Worm (Caenorhabditis elegans): Measurements from ENCODE around the gene spe-17.
A peak's percentile ranks its signal among the peaks of the same experiment; 100 is the strongest.

The spe-17 gene

ce11 chrIV:12047552-12048347 is 34.5 kb downstream of the spe-17 start, which contains the start of gene T12G3.4:
TSS of gene T12G3.4 (plus strand) at chrIV:12048256.
- TF ChIP-seq daf-12 (tag; optimal IDR thresholded peaks at IDR 0.05) (no peak), pha-4 (tag; optimal IDR thresholded peaks at IDR 0.05) (peak; percentile 90)

ce11 chrIV:12051049-12051792 is 38.0 kb downstream of the spe-17 start, which contains the start of the genes bre-5 and spt-5:
TSS of gene bre-5 (minus strand) at chrIV:12051215.
TSS of gene spt-5 (plus strand) at chrIV:12051491.
- TF ChIP-seq nhr-28 (tag; optimal IDR thresholded peaks at IDR 0.05): no peak
- TF ChIP-seq nhr-23 (tag; optimal IDR thresholded peaks at IDR 0.05): peak; percentile 21
- peak; percentile 35 for TF ChIP-seq ceh-28 (tag; optimal IDR thresholded peaks at IDR 0.05)
- no peak for TF ChIP-seq zag-1 (tag; optimal IDR thresholded peaks at IDR 0.05)
- no peak for TF ChIP-seq nhr-12 (tag; optimal IDR thresholded peaks at IDR 0.05)
- peak; percentile 36 for TF ChIP-seq lin-15B (tag; optimal IDR thresholded peaks at IDR 0.05)
- TF ChIP-seq lin-39 (tag; optimal IDR thresholded peaks at IDR 0.05): no peak
- no peak for TF ChIP-seq nhr-237 (tag; optimal IDR thresholded peaks at IDR 0.05)
- TF ChIP-seq nhr-43 (tag; optimal IDR thresholded peaks at IDR 0.05; ENCODE audit: poor library complexity, severe bottlenecking): no peak
- no peak for TF ChIP-seq nhr-76 (tag; optimal IDR thresholded peaks at IDR 0.05)
- TF ChIP-seq ama-1 (optimal IDR thresholded peaks at IDR 0.05): no peak
- no peak for TF ChIP-seq pqm-1 (tag; optimal IDR thresholded peaks at IDR 0.05)
- no peak for TF ChIP-seq tbx-2 (tag; optimal IDR thresholded peaks at IDR 0.05)
- TF ChIP-seq R02D3.7 (tag; optimal IDR thresholded peaks at IDR 0.05): no peak
- TF ChIP-seq ceh-9 (tag; optimal IDR thresholded peaks at IDR 0.05): no peak
- no peak for TF ChIP-seq snpc-4 (tag; optimal IDR thresholded peaks at IDR 0.05)
- no peak for TF ChIP-seq elt-3 (tag; optimal IDR thresholded peaks at IDR 0.05)
- no peak for TF ChIP-seq aly-2 (tag; optimal IDR thresholded peaks at IDR 0.05)
- peak; percentile 64 for TF ChIP-seq pha-4 (tag; optimal IDR thresholded peaks at IDR 0.05)
- TF ChIP-seq hmg-11 (tag; optimal IDR thresholded peaks at IDR 0.05): peak; percentile 47
- no peak for TF ChIP-seq unc-62 (GFP tag; optimal IDR thresholded peaks at IDR 0.05)
- TF ChIP-seq nhr-67 (tag; optimal IDR thresholded peaks at IDR 0.05): no peak
- no peak for TF ChIP-seq ztf-4 (tag; optimal IDR thresholded peaks at IDR 0.05)
- TF ChIP-seq ceh-82 (tag; optimal IDR thresholded peaks at IDR 0.05): no peak
- TF ChIP-seq egl-5 (tag; optimal IDR thresholded peaks at IDR 0.05): no peak
- TF ChIP-seq nfya-1 (tag; optimal IDR thresholded peaks at IDR 0.05; ENCODE audit: insufficient read depth): no peak
- TF ChIP-seq ceh-16 (tag; optimal IDR thresholded peaks at IDR 0.05): no peak
- TF ChIP-seq daf-12 (tag; optimal IDR thresholded peaks at IDR 0.05): no peak
- no peak for TF ChIP-seq nhr-77 (tag; optimal IDR thresholded peaks at IDR 0.05)

- TF ChIP-seq egl-27 (tag; optimal IDR thresholded peaks at IDR 0.05): no peak
- TF ChIP-seq daf-12 (tag; optimal IDR thresholded peaks at IDR 0.05): no peak
- no peak for TF ChIP-seq zag-1 (tag; optimal IDR thresholded peaks at IDR 0.05)
- TF ChIP-seq nhr-67 (tag; optimal IDR thresholded peaks at IDR 0.05): no peak
- no peak for TF ChIP-seq ceh-16 (tag; optimal IDR thresholded peaks at IDR 0.05)
- no peak for TF ChIP-seq pqm-1 (tag; optimal IDR thresholded peaks at IDR 0.05)
- no peak for TF ChIP-seq nhr-28 (tag; optimal IDR thresholded peaks at IDR 0.05)
- no peak for TF ChIP-seq nhr-43 (tag; optimal IDR thresholded peaks at IDR 0.05; ENCODE audit: poor library complexity, severe bottlenecking)
- no peak for TF ChIP-seq fkh-2 (tag; optimal IDR thresholded peaks at IDR 0.05)
- no peak for TF ChIP-seq lin-15B (tag; optimal IDR thresholded peaks at IDR 0.05)
- TF ChIP-seq ztf-4 (tag; optimal IDR thresholded peaks at IDR 0.05): no peak
- no peak for TF ChIP-seq aly-2 (tag; optimal IDR thresholded peaks at IDR 0.05)
These were observed 39.2 kb downstream of the spe-17 start for ce11 chrIV:12052461-12052860.

ce11 chrIV:12056603-12057002 is 43.4 kb downstream of the spe-17 start, which contains the start of gene K08E4.2:
TSS of gene K08E4.2 (minus strand) at chrIV:12056656.
- TF ChIP-seq daf-12 (tag; optimal IDR thresholded peaks at IDR 0.05) (no peak), nhr-12 (tag; optimal IDR thresholded peaks at IDR 0.05) (no peak), nhr-43 (tag; optimal IDR thresholded peaks at IDR 0.05; ENCODE audit: poor library complexity, severe bottlenecking) (no peak)

ce11 chrIV:12057508-12057907 is 44.3 kb downstream of the spe-17 start, which contains the start of gene K08E4.3:
TSS of gene K08E4.3 (plus strand) at chrIV:12057742.
- TF ChIP-seq egl-27 (tag; optimal IDR thresholded peaks at IDR 0.05) (no peak), R02D3.7 (tag; optimal IDR thresholded peaks at IDR 0.05) (no peak), nfya-1 (tag; optimal IDR thresholded peaks at IDR 0.05; ENCODE audit: insufficient read depth) (peak; percentile 55), aly-2 (tag; optimal IDR thresholded peaks at IDR 0.05) (no peak), fkh-2 (tag; optimal IDR thresholded peaks at IDR 0.05) (no peak), unc-62 (GFP tag; optimal IDR thresholded peaks at IDR 0.05) (peak; percentile 33)
